Fruit fly (Drosophila melanogaster) whole organism, adult: ENCODE results near the gene SclB.

ENCODE experiments used
- CG11617 ChIP-seq: fragments of 200-800 bp; sonication (Bioruptor generic); optimal IDR thresholded peaks from 2 replicates; lab custom pipeline; 2017; ENCODE audit warnings: mild to moderate bottlenecking, missing biosample characterization, missing genetic modification reagents, missing genetic modification characterization
- CG12768 ChIP-seq: fragments of 200-800 bp; sonication (Bioruptor generic); optimal IDR thresholded peaks from 2 replicates; lab custom pipeline; 2017; ENCODE audit warnings: missing biosample characterization, missing genetic modification characterization, mild to moderate bottlenecking, moderate library complexity, missing genetic modification reagents
- CG14711 ChIP-seq: fragments of 200-800 bp; sonication (Bioruptor generic); optimal IDR thresholded peaks from 2 replicates; lab custom pipeline; 2018; ENCODE audit warnings: missing biosample characterization, mild to moderate bottlenecking, missing genetic modification characterization, moderate library complexity
- CG1620 ChIP-seq: fragments of 200-800 bp; sonication (Bioruptor generic); optimal IDR thresholded peaks from 2 replicates; lab custom pipeline; 2016; ENCODE audit warnings: missing biosample characterization, missing genetic modification characterization
- CG33017 ChIP-seq: fragments of 200-800 bp; sonication (Bioruptor generic); optimal IDR thresholded peaks from 2 replicates; lab custom pipeline; 2018; ENCODE audit warnings: missing biosample characterization, mild to moderate bottlenecking, missing genetic modification characterization, moderate library complexity
- CG5204 ChIP-seq: fragments of 200-800 bp; sonication (Bioruptor generic); optimal IDR thresholded peaks from 2 replicates; lab custom pipeline; 2016; ENCODE audit warnings: missing biosample characterization, missing genetic modification characterization
- CG7045 ChIP-seq: fragments of 200-800 bp; sonication (Bioruptor generic); optimal IDR thresholded peaks from 2 replicates; lab custom pipeline; 2017; ENCODE audit warnings: missing biosample characterization, mild to moderate bottlenecking, missing genetic modification characterization
- CG7101 ChIP-seq: fragments of 200-800 bp; sonication (Bioruptor generic); optimal IDR thresholded peaks from 2 replicates; lab custom pipeline; 2018; ENCODE audit warnings: missing biosample characterization, mild to moderate bottlenecking, missing genetic modification characterization, moderate library complexity
- Clk ChIP-seq: fragments of 200-800 bp; sonication (Bioruptor generic); optimal IDR thresholded peaks from 2 replicates; lab custom pipeline; 2017; ENCODE audit warnings: missing biosample characterization, missing genetic modification characterization
- Crg-1 ChIP-seq: fragments of 200-800 bp; sonication (Bioruptor generic); optimal IDR thresholded peaks from 2 replicates; lab custom pipeline; 2016; ENCODE audit warnings: missing biosample characterization, missing genetic modification characterization
- Hr96 ChIP-seq: fragments of 200-800 bp; sonication (Bioruptor generic); optimal IDR thresholded peaks from 2 replicates; lab custom pipeline; 2016; ENCODE audit warnings: missing biosample characterization, missing genetic modification characterization
- Mnt ChIP-seq: fragments of 200-800 bp; sonication (Bioruptor generic); optimal IDR thresholded peaks from 2 replicates; lab custom pipeline; 2016; ENCODE audit warnings: missing biosample characterization, mild to moderate bottlenecking, missing genetic modification characterization
- bab1 ChIP-seq: fragments of 200-800 bp; sonication (Bioruptor generic); optimal IDR thresholded peaks from 3 replicates; lab custom pipeline; 2019; ENCODE audit warnings: missing biosample characterization, mild to moderate bottlenecking, missing genetic modification characterization, moderate library complexity
- cic ChIP-seq: fragments of 200-800 bp; sonication (Bioruptor generic); optimal IDR thresholded peaks from 2 replicates; lab custom pipeline; 2017; ENCODE audit warnings: missing biosample characterization, mild to moderate bottlenecking, missing genetic modification characterization, moderate library complexity
- cnc ChIP-seq, 2 experiments: fragments of >200 bp; optimal IDR thresholded peaks; 2 replicates each; lab custom pipeline; 2017
- kay ChIP-seq: fragments of 200-800 bp; sonication (Bioruptor generic); peaks from one replicate; lab custom pipeline; 2016; ENCODE audit warnings: missing biosample characterization, missing genetic modification characterization, borderline replicate concordance
- ovo ChIP-seq: fragments of 200-800 bp; sonication (Bioruptor generic); optimal IDR thresholded peaks from 2 replicates; lab custom pipeline; 2016; ENCODE audit warnings: missing biosample characterization, missing genetic modification characterization
- pad ChIP-seq: fragments of 200-800 bp; sonication (Bioruptor generic); optimal IDR thresholded peaks from 3 replicates; lab custom pipeline; 2017; ENCODE audit warnings: missing biosample characterization, missing genetic modification characterization, mild to moderate bottlenecking, moderate library complexity, missing genetic modification reagents
- tj ChIP-seq: fragments of 200-800 bp; sonication (Bioruptor generic); optimal IDR thresholded peaks from 3 replicates; lab custom pipeline; 2017; ENCODE audit warnings: missing biosample characterization, mild to moderate bottlenecking, missing genetic modification characterization, moderate library complexity
- toe ChIP-seq: fragments of 200-800 bp; sonication (Bioruptor generic); optimal IDR thresholded peaks from 2 replicates; lab custom pipeline; 2016; ENCODE audit warnings: missing biosample characterization, missing genetic modification characterization

SclB gene

dm6 chr2L:16879288-16879687 lies 41.5 kb downstream of the SclB start, which contains the start of the genes CG32832, CG31743 and CG34313:
TSS of gene CG32832 (minus strand) at chr2L:16879290.
TSS of gene CG31743 (plus strand) at chr2L:16879517.
TSS of gene CG34313 (plus strand) at chr2L:16879517.
- TF ChIP-seq CG12768 (GFP tag; lab: Kevin White, UChicago) (no peak), ovo (GFP tag; lab: Kevin White, UChicago) (no peak), CG7101 (tag; lab: Kevin White, UChicago) (no peak), Hr96 (GFP tag; lab: Kevin White, UChicago) (no peak), pad (GFP tag; lab: Kevin White, UChicago) (no peak), CG1620 (no peak), Clk (GFP tag; lab: Kevin White, UChicago) (no peak), CG33017 (tag; lab: Kevin White, UChicago) (no peak), CG14711 (tag; lab: Kevin White, UChicago) (no peak), Mnt (GFP tag; lab: Kevin White, UChicago) (no peak), tj (GFP tag; lab: Kevin White, UChicago) (no peak), cnc (optimal IDR thresholded peaks at IDR 0.05; lab: Kevin White, UChicago) (no peak), Crg-1 (GFP tag; lab: Kevin White, UChicago) (no peak), bab1 (GFP tag; lab: Kevin White, UChicago) (no peak), CG7045 (GFP tag; lab: Kevin White, UChicago) (no peak), kay (no peak), toe (GFP tag; lab: Kevin White, UChicago) (no peak)

- TF ChIP-seq CG14711 (tag; lab: Kevin White, UChicago), result no peak
- TF ChIP-seq CG33017 (tag; lab: Kevin White, UChicago), result no peak
- TF ChIP-seq pad (GFP tag; lab: Kevin White, UChicago), result no peak
- no peak for TF ChIP-seq CG7045 (GFP tag; lab: Kevin White, UChicago)
- peak; percentile 10 for TF ChIP-seq bab1 (GFP tag; lab: Kevin White, UChicago)
- TF ChIP-seq CG7101 (tag; lab: Kevin White, UChicago), result peak; percentile 36
- TF ChIP-seq Crg-1 (GFP tag; lab: Kevin White, UChicago), result no peak
- TF ChIP-seq toe (GFP tag; lab: Kevin White, UChicago), result no peak
- TF ChIP-seq CG11617 (GFP tag; lab: Kevin White, UChicago), result no peak
- no peak for TF ChIP-seq cnc (optimal IDR thresholded peaks at IDR 0.05; lab: Kevin White, UChicago)
- TF ChIP-seq CG12768 (GFP tag; lab: Kevin White, UChicago), result peak; percentile 39
- TF ChIP-seq CG5204 (GFP tag; lab: Kevin White, UChicago), result no peak
- TF ChIP-seq Clk (GFP tag; lab: Kevin White, UChicago), result no peak
- TF ChIP-seq Mnt (GFP tag; lab: Kevin White, UChicago), result peak; percentile 77
- no peak for TF ChIP-seq kay
- TF ChIP-seq ovo (GFP tag; lab: Kevin White, UChicago), result no peak
- no peak for TF ChIP-seq Hr96 (GFP tag; lab: Kevin White, UChicago)
- TF ChIP-seq cic (GFP tag; lab: Kevin White, UChicago), result peak; percentile 7
- TF ChIP-seq tj (GFP tag; lab: Kevin White, UChicago), result peak; percentile 1
- TF ChIP-seq CG1620, result peak; percentile 43
Observed at dm6 chr2L:16880930-16881329, 43.2 kb downstream of the SclB start.

- TF ChIP-seq kay (peak; percentile 43), toe (GFP tag; lab: Kevin White, UChicago) (no peak), Mnt (GFP tag; lab: Kevin White, UChicago) (peak; percentile 48), CG7101 (tag; lab: Kevin White, UChicago) (no peak), CG5204 (GFP tag; lab: Kevin White, UChicago) (no peak), cnc (optimal IDR thresholded peaks at IDR 0.05; lab: Kevin White, UChicago) (peak; percentile 33 to 66), CG14711 (tag; lab: Kevin White, UChicago) (no peak), CG33017 (tag; lab: Kevin White, UChicago) (no peak), CG12768 (GFP tag; lab: Kevin White, UChicago) (peak; percentile 10), Crg-1 (GFP tag; lab: Kevin White, UChicago) (no peak), CG1620 (no peak), Hr96 (GFP tag; lab: Kevin White, UChicago) (no peak), cic (GFP tag; lab: Kevin White, UChicago) (peak; percentile 25), tj (GFP tag; lab: Kevin White, UChicago) (peak; percentile 87), CG11617 (GFP tag; lab: Kevin White, UChicago) (no peak), bab1 (GFP tag; lab: Kevin White, UChicago) (no peak)
Observed at dm6 chr2L:16882372-16882771, 44.6 kb downstream of the SclB start.

- TF ChIP-seq tj (GFP tag; lab: Kevin White, UChicago) (no peak), CG7045 (GFP tag; lab: Kevin White, UChicago) (no peak), kay (peak; percentile 14)
Observed at dm6 chr2L:16882871-16883849, 45.4 kb downstream of the SclB start.

- TF ChIP-seq CG7045 (GFP tag; lab: Kevin White, UChicago) (no peak), Crg-1 (GFP tag; lab: Kevin White, UChicago) (no peak), kay (peak; percentile 57), cnc (optimal IDR thresholded peaks at IDR 0.05; lab: Kevin White, UChicago) (no peak), bab1 (GFP tag; lab: Kevin White, UChicago) (no peak), CG5204 (GFP tag; lab: Kevin White, UChicago) (no peak), Hr96 (GFP tag; lab: Kevin White, UChicago) (no peak), CG14711 (tag; lab: Kevin White, UChicago) (no peak)
Observed at dm6 chr2L:16884702-16885101, 46.9 kb downstream of the SclB start.
